Worm (Caenorhabditis elegans) whole organism, L4 larva: ENCODE data around the gene byn-1.

Source experiments
- F10B5.3 ChIP-seq: sonication (generic microtip); optimal IDR thresholded peaks from 2 replicates; lab custom pipeline; 2016; ENCODE audit warnings: mild to moderate bottlenecking, missing genetic modification characterization, missing compliant biosample characterization
- F37D6.2 ChIP-seq: sonication (generic microtip); optimal IDR thresholded peaks from 2 replicates; lab custom pipeline; 2016; ENCODE audit warnings: mild to moderate bottlenecking, missing genetic modification characterization, missing compliant biosample characterization
- F49E8.2 ChIP-seq: sonication (generic microtip); optimal IDR thresholded peaks from 2 replicates; lab custom pipeline; 2016; ENCODE audit warnings: missing compliant biosample characterization, mild to moderate bottlenecking, missing genetic modification characterization, borderline replicate concordance
- R02D3.7 ChIP-seq: fragments of 150-350 bp; sonication (generic microtip); optimal IDR thresholded peaks from 3 replicates; lab custom pipeline; 2014; ENCODE audit warnings: missing biosample characterization, missing genetic modification characterization
- T20F7.1 ChIP-seq: fragments of 200-800 bp; sonication (Bioruptor generic); optimal IDR thresholded peaks from 2 replicates; lab custom pipeline; 2018; ENCODE audit warnings: mild to moderate bottlenecking, missing genetic modification characterization, missing compliant biosample characterization
- T26A8.4 ChIP-seq: fragments of 200-800 bp; sonication (Bioruptor generic); IDR thresholded peaks from 2 replicates; pipeline ENCODE4 v1.3.6; 2022; ENCODE audit warnings: missing genetic modification characterization, missing compliant biosample characterization
- Y105C5A.15 ChIP-seq: fragments of 200-800 bp; sonication (Bioruptor generic); IDR thresholded peaks from 2 replicates; pipeline ENCODE4 v1.3.6; 2022; ENCODE audit warnings: missing genetic modification characterization, missing compliant biosample characterization
- ZK337.2 ChIP-seq: fragments of 200-800 bp; sonication (Bioruptor generic); IDR thresholded peaks from 2 replicates; pipeline ENCODE4 v1.3.6; 2022; ENCODE audit warnings: missing genetic modification reagents, missing genetic modification characterization, missing compliant biosample characterization
- attf-4 ChIP-seq: sonication (generic microtip); optimal IDR thresholded peaks from 3 replicates; lab custom pipeline; 2017; ENCODE audit warnings: missing biosample characterization, missing genetic modification characterization
- ceh-20 ChIP-seq: fragments of 200-800 bp; sonication (Bioruptor generic); IDR thresholded peaks from 2 replicates; pipeline ENCODE4 v1.3.6; 2022; ENCODE audit warnings: missing genetic modification reagents, missing genetic modification characterization, missing compliant biosample characterization
- ceh-44 ChIP-seq: fragments of 200-800 bp; sonication (Bioruptor generic); IDR thresholded peaks from 2 replicates; pipeline ENCODE4 v1.3.6; 2022; ENCODE audit warnings: missing genetic modification reagents, missing genetic modification characterization, missing compliant biosample characterization
- ceh-62 ChIP-seq: sonication (generic microtip); optimal IDR thresholded peaks from 2 replicates; lab custom pipeline; 2017; ENCODE audit warnings: missing biosample characterization, missing genetic modification characterization
- ctbp-1 ChIP-seq: fragments of 200-800 bp; sonication (Bioruptor generic); IDR thresholded peaks from 2 replicates; pipeline ENCODE4 v1.3.6; 2022; ENCODE audit warnings: missing genetic modification reagents, missing genetic modification characterization, missing compliant biosample characterization
- daf-12 ChIP-seq: fragments of 150-350 bp; optimal IDR thresholded peaks from 2 replicates; lab custom pipeline; 2014; ENCODE audit warnings: missing biosample characterization, missing genetic modification reagents, missing genetic modification characterization
- daf-8 ChIP-seq: fragments of 200-800 bp; sonication (Bioruptor generic); IDR thresholded peaks from 2 replicates; pipeline ENCODE4 v1.3.6; 2022; ENCODE audit warnings: missing genetic modification characterization, missing compliant biosample characterization
- dmd-8 ChIP-seq: fragments of 200-800 bp; sonication (Bioruptor generic); IDR thresholded peaks from 2 replicates; pipeline ENCODE4 v1.3.6; 2022; ENCODE audit warnings: missing genetic modification characterization, missing compliant biosample characterization
- dmd-9 ChIP-seq: fragments of 200-800 bp; sonication (Bioruptor generic); IDR thresholded peaks from 2 replicates; pipeline ENCODE4 v1.3.6; 2022; ENCODE audit warnings: missing genetic modification reagents, missing genetic modification characterization, missing compliant biosample characterization
- dve-1 ChIP-seq: sonication (generic microtip); optimal IDR thresholded peaks from 2 replicates; lab custom pipeline; 2017; ENCODE audit warnings: antibody characterized with exemption, mild to moderate bottlenecking, missing genetic modification characterization, missing compliant biosample characterization; ENCODE audit not compliant: insufficient read depth
- egl-27 ChIP-seq: sonication (generic microtip); optimal IDR thresholded peaks from 3 replicates; lab custom pipeline; 2017; ENCODE audit warnings: missing biosample characterization, missing genetic modification reagents, missing genetic modification characterization
- fkh-10 ChIP-seq: fragments of 150-350 bp; optimal IDR thresholded peaks from 2 replicates; lab custom pipeline; 2014; ENCODE audit warnings: missing biosample characterization, missing genetic modification reagents, missing genetic modification characterization
- fos-1 ChIP-seq: fragments of 150-350 bp; optimal IDR thresholded peaks from 2 replicates; lab custom pipeline; 2014; ENCODE audit warnings: missing biosample characterization, missing genetic modification characterization
- gei-8 ChIP-seq: fragments of 200-800 bp; sonication (Bioruptor generic); optimal IDR thresholded peaks from 2 replicates; lab custom pipeline; 2018; ENCODE audit warnings: mild to moderate bottlenecking, missing genetic modification characterization, missing compliant biosample characterization
- hlh-11 ChIP-seq: fragments of 200-800 bp; sonication (Bioruptor generic); optimal IDR thresholded peaks from 2 replicates; lab custom pipeline; 2018; ENCODE audit warnings: mild to moderate bottlenecking, missing genetic modification characterization, missing compliant biosample characterization
- jun-1 ChIP-seq: fragments of 150-350 bp; optimal IDR thresholded peaks from 2 replicates; lab custom pipeline; 2014; ENCODE audit warnings: missing biosample characterization, missing genetic modification reagents, missing genetic modification characterization
- lin-15B ChIP-seq: fragments of 150-350 bp; sonication (generic microtip); optimal IDR thresholded peaks from 3 replicates; lab custom pipeline; 2014; ENCODE audit warnings: missing biosample characterization, missing genetic modification characterization
- lin-29 ChIP-seq: fragments of 200-800 bp; sonication (Bioruptor generic); IDR thresholded peaks from 2 replicates; pipeline ENCODE4 v1.3.6; 2022; ENCODE audit warnings: missing genetic modification reagents, missing genetic modification characterization, missing compliant biosample characterization
- lin-39 ChIP-seq: fragments of 150-350 bp; optimal IDR thresholded peaks from 2 replicates; lab custom pipeline; 2014; ENCODE audit warnings: missing biosample characterization, missing genetic modification reagents, missing genetic modification characterization
- lir-3 ChIP-seq: sonication (generic microtip); optimal IDR thresholded peaks from 2 replicates; lab custom pipeline; 2016; ENCODE audit warnings: mild to moderate bottlenecking, missing genetic modification characterization, missing compliant biosample characterization
- lsy-2 ChIP-seq, 2 experiments: fragments of 150-350 bp in 1 of 2; sonication (generic microtip) in 1 of 2; optimal IDR thresholded peaks; 2 replicates each; lab custom pipeline; 2014 to 2017; ENCODE audit warnings: missing biosample characterization in 2 of 2, missing genetic modification characterization in 2 of 2
- mdl-1 ChIP-seq, 2 experiments: fragments of 150-350 bp in 1 of 2; sonication (generic microtip) in 1 of 2; optimal IDR thresholded peaks; 2 replicates each; lab custom pipeline; 2014 to 2017; ENCODE audit warnings: missing biosample characterization in 2 of 2, missing genetic modification characterization in 2 of 2
- mdt-29 ChIP-seq: fragments of 200-800 bp; sonication (Bioruptor generic); IDR thresholded peaks from 2 replicates; pipeline ENCODE4 v1.3.6; 2022; ENCODE audit warnings: missing genetic modification reagents, missing genetic modification characterization, missing compliant biosample characterization
- mxl-3 ChIP-seq: fragments of 200-800 bp; sonication (Bioruptor generic); optimal IDR thresholded peaks from 2 replicates; lab custom pipeline; 2018; ENCODE audit warnings: mild to moderate bottlenecking, missing genetic modification characterization, missing compliant biosample characterization
- nhr-10 ChIP-seq: fragments of 150-350 bp; optimal IDR thresholded peaks from 2 replicates; lab custom pipeline; 2014; ENCODE audit warnings: missing biosample characterization, missing genetic modification characterization
- nhr-102 ChIP-seq: sonication (generic microtip); optimal IDR thresholded peaks from 2 replicates; lab custom pipeline; 2016; ENCODE audit warnings: mild to moderate bottlenecking, missing genetic modification characterization, moderate library complexity, missing compliant biosample characterization
- nhr-28 ChIP-seq: fragments of 150-350 bp; optimal IDR thresholded peaks from 2 replicates; lab custom pipeline; 2014; ENCODE audit warnings: missing biosample characterization, missing genetic modification characterization
- pqm-1 ChIP-seq: sonication (generic microtip); optimal IDR thresholded peaks from 2 replicates; lab custom pipeline; 2017; ENCODE audit warnings: missing biosample characterization, missing genetic modification characterization
- rbr-2 ChIP-seq: sonication (generic microtip); optimal IDR thresholded peaks from 2 replicates; lab custom pipeline; 2016; ENCODE audit warnings: missing genotype, missing genetic modification characterization, missing compliant biosample characterization
- saeg-2 ChIP-seq: fragments of 200-800 bp; sonication (Bioruptor generic); IDR thresholded peaks from 2 replicates; pipeline ENCODE4 v1.3.6; 2022; ENCODE audit warnings: missing genetic modification reagents, missing genetic modification characterization, missing compliant biosample characterization
- snpc-4 ChIP-seq: fragments of 150-350 bp; optimal IDR thresholded peaks from 2 replicates; lab custom pipeline; 2014; ENCODE audit warnings: missing biosample characterization, missing genetic modification characterization
- spr-3 ChIP-seq: fragments of 200-800 bp; sonication (Bioruptor generic); optimal IDR thresholded peaks from 2 replicates; lab custom pipeline; 2018; ENCODE audit warnings: mild to moderate bottlenecking, missing genetic modification characterization, missing compliant biosample characterization
- unc-39 ChIP-seq: sonication (generic microtip); optimal IDR thresholded peaks from 2 replicates; lab custom pipeline; 2017; ENCODE audit warnings: missing biosample characterization, missing genetic modification characterization
- unc-62 ChIP-seq, 3 experiments: fragments of 150-350 bp in 1 of 3; sonication (generic microtip); optimal IDR thresholded peaks in 2 of 3; peaks in 1 of 3; 1 replicate in 1 of 3; 2 replicates in 2 of 3; lab custom pipeline; 2014 to 2017; ENCODE audit warnings: missing biosample characterization in 3 of 3, missing genetic modification characterization in 3 of 3, missing genetic modification reagents in 3 of 3, missing genotype in 1 of 3
- vab-7 ChIP-seq: fragments of 200-800 bp; sonication (Bioruptor generic); IDR thresholded peaks from 2 replicates; pipeline ENCODE4 v1.3.6; 2022; ENCODE audit warnings: missing genetic modification reagents, missing genetic modification characterization, missing compliant biosample characterization
- zag-1 ChIP-seq: fragments of 150-350 bp; optimal IDR thresholded peaks from 2 replicates; lab custom pipeline; 2014; ENCODE audit warnings: missing biosample characterization, missing genetic modification characterization
- zip-11 ChIP-seq: fragments of 200-800 bp; sonication (Bioruptor generic); IDR thresholded peaks from 2 replicates; pipeline ENCODE4 v1.3.6; 2022; ENCODE audit warnings: missing genetic modification characterization, missing compliant biosample characterization
- ztf-7 ChIP-seq: fragments of 150-350 bp; optimal IDR thresholded peaks from 2 replicates; lab custom pipeline; 2014; ENCODE audit warnings: missing biosample characterization, missing genetic modification characterization

byn-1 gene

DNA sequence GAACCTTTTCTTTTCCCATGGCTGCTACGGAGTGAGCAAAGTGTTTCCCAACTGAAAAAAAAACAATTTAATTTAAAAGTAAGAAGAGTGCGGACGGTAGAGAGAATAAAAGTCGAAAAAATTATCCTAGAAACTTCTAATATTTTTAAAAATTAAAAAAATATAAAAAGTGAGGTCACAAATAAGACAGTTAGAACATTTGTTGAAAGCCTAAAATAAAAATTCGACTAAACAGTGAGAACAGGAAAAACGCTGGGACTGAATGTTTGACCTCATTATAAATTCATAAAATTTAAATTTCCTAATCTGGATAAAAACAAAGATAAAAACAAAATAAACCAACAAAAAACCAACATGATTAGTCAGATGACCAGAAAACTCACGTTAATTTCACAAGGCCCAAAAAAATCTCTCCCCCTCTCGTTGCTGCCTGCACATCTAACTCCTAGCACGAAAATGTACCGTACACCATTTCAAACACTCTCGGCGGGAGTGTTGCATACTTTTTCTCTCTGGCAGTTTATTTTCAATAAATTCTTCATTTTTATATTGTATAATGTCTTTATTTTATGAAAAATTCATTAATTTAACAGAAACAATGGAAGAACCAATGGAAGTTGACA lies 40.0 kb downstream of the byn-1 start, which contains the start of the genes eef-1A.1 and rfc-4 (continued):
- TF ChIP-seq gei-8 (no peak), dmd-9 (GFP tag; lab: Robert Waterston, UW) (peak; percentile 81), snpc-4 (no peak)
- TF ChIP-seq, all 104 proteins: peak for 67

DNA sequence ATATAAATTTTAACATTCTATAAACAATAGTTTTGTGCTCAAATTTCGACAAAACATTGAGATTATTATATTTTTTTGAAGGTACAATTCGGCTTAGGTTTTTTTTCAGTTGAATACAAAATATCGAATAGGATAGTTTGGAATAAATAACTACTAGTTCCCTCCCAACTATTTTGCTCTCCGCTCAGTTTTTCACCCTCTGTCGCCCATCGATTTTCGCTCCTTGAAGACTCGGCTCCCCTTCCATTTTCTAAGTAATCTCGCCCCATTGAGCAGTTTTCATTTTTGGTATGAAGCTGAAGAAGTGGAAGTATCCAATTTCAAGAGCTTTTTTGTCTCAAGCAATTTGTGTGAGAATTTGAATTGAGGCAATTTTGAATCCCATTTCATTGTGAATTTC lies 41.9 kb downstream of the byn-1 start, which contains the start of gene F31E3.2:
Gene F31E3.2 (plus strand): TSS at position 301 of the 400 bp plus-strand sequence.
- TF ChIP-seq F37D6.2 (tag; lab: Kevin White, UChicago) (no peak), daf-8 (GFP tag; lab: Robert Waterston, UW) (no peak), ztf-7 (no peak), lir-3 (tag; lab: Kevin White, UChicago) (no peak), lsy-2 (tag; optimal IDR thresholded peaks at IDR 0.05; lab: Kevin White, UChicago) (peak in 1 of 2 experiments; percentile 43)

DNA sequence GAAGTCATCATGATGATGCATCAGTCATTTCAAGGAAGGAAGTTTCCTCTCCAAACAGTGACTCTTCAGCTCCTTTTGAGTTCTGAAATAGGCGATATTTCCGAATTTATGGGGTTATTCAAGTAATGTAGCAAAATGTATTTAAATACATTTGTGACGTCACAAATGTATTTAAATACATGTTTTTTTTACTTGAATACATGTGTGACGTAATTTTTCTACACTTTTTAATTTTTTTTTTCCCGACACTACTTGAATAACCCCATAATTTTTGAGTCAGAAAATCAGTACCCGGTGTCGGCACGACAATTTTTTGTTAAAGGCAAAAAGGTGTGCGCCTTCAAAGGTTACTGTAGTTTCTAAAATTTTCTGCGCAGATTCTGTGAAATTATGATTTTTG lies 43.2 kb downstream of the byn-1 start:
- TF ChIP-seq dve-1 (tag; lab: Kevin White, UChicago) (no peak), F49E8.2 (tag; lab: Kevin White, UChicago) (no peak), nhr-102 (no peak), egl-27 (tag; lab: Kevin White, UChicago) (no peak), daf-12 (no peak), Y105C5A.15 (GFP tag; lab: Robert Waterston, UW) (no peak)

DNA sequence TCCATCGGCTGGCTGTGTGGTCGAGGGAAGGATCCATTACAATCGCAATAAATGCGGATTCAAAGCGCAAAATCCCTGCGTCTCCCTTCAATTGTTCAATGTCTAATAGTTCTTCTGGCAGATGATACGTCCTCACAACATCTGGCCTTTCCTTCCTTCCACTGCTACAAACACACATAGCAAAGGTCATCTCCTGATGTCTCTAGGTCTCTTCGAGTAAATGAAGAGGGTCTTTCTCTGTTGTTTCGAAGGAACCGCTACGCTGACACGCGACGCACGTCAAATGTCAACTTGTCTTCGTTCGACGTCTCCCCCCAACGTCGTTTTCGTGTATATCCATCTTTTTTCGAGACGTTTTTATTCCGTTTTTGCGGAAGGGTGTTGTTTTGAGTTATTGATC lies 47.1 kb downstream of the byn-1 start:
- TF ChIP-seq attf-4 (tag; lab: Kevin White, UChicago) (no peak), T26A8.4 (no peak), zag-1 (no peak), ceh-62 (tag; lab: Kevin White, UChicago) (no peak), hlh-11 (tag; lab: Kevin White, UChicago) (peak; percentile 75), spr-3 (GFP tag; lab: Kevin White, UChicago) (no peak), nhr-28 (tag; lab: Kevin White, UChicago) (peak; percentile 77), fkh-10 (no peak), nhr-10 (tag; lab: Kevin White, UChicago) (peak; percentile 33), ctbp-1 (GFP tag; lab: Robert Waterston, UW) (peak; percentile 69), jun-1 (tag; lab: Kevin White, UChicago) (no peak), ceh-20 (GFP tag; lab: Robert Waterston, UW) (peak; percentile 91), lin-15B (tag; lab: Kevin White, UChicago) (no peak), R02D3.7 (tag; lab: Kevin White, UChicago) (no peak), Y105C5A.15 (GFP tag; lab: Robert Waterston, UW) (no peak), unc-39 (tag; lab: Kevin White, UChicago) (no peak), lin-29 (GFP tag; lab: Robert Waterston, UW) (no peak), fos-1 (tag; lab: Kevin White, UChicago) (no peak), zip-11 (GFP tag; lab: Robert Waterston, UW) (no peak), saeg-2 (GFP tag; lab: Robert Waterston, UW) (no peak), vab-7 (no peak), rbr-2 (peak; percentile 47), lin-39 (tag; lab: Kevin White, UChicago) (no peak), ceh-44 (GFP tag; lab: Robert Waterston, UW) (no peak), T20F7.1 (GFP tag; lab: Kevin White, UChicago) (no peak), ZK337.2 (GFP tag; lab: Robert Waterston, UW) (no peak), pqm-1 (tag; lab: Kevin White, UChicago) (no peak), mdt-29 (GFP tag; lab: Robert Waterston, UW) (no peak), F10B5.3 (tag; lab: Kevin White, UChicago) (no peak), dmd-8 (GFP tag; lab: Robert Waterston, UW) (no peak), mdl-1 (tag; optimal IDR thresholded peaks at IDR 0.05; lab: Kevin White, UChicago) (peak in 1 of 2 experiments; percentile 56), unc-62 (GFP tag; optimal IDR thresholded peaks at IDR 0.05 in 1 of 2; lab: Kevin White, UChicago) (peak in 1 of 2 experiments; percentile 100), unc-62 (tag; optimal IDR thresholded peaks at IDR 0.05; lab: Kevin White, UChicago) (no peak), mxl-3 (GFP tag; lab: Kevin White, UChicago) (peak; percentile 58)
